Worm (Caenorhabditis elegans): ENCODE data around the gene W02H3.3.

ce11 chrX:11103173-11103572, 5.2 kb upstream of the W02H3.3 start:
- no peak for TF ChIP-seq ceh-36 (tag; optimal IDR thresholded peaks at IDR 0.05)
- TF ChIP-seq hnd-1 (tag; optimal IDR thresholded peaks at IDR 0.05): no peak
- no peak for TF ChIP-seq flt-1 (GFP tag; IDR thresholded peaks at IDR 0.05)
- TF ChIP-seq pes-1 (GFP tag; IDR thresholded peaks at IDR 0.05): no peak
- no peak for TF ChIP-seq hmg-4 (GFP tag; optimal IDR thresholded peaks at IDR 0.05)
- TF ChIP-seq ets-7 (tag; optimal IDR thresholded peaks at IDR 0.05): no peak
- TF ChIP-seq B0310.2 (tag; optimal IDR thresholded peaks at IDR 0.05): no peak

Data from whole organism, early embryonic.